Worm (Caenorhabditis elegans) whole organism, L2 larva: ENCODE data around the gene dhrr-1.

ENCODE experiments used
- C34F6.9 ChIP-seq: fragments of 150-350 bp; optimal IDR thresholded peaks from 2 replicates; lab custom pipeline; 2014; ENCODE audit warnings: missing biosample characterization, missing genetic modification characterization
- F13H6.1 ChIP-seq: sonication (generic microtip); optimal IDR thresholded peaks from 2 replicates; lab custom pipeline; 2016; ENCODE audit warnings: missing genetic modification characterization, missing compliant biosample characterization
- Y55F3AM.14 ChIP-seq: fragments of 200-800 bp; sonication (Bioruptor generic); optimal IDR thresholded peaks from 2 replicates; lab custom pipeline; 2018; ENCODE audit warnings: mild to moderate bottlenecking, missing genetic modification characterization, missing compliant biosample characterization
- ZK546.5 ChIP-seq: sonication (generic microtip); optimal IDR thresholded peaks from 2 replicates; lab custom pipeline; 2017; ENCODE audit warnings: missing biosample characterization, missing genetic modification characterization
- alr-1 ChIP-seq: fragments of 150-350 bp; optimal IDR thresholded peaks from 2 replicates; lab custom pipeline; 2014; ENCODE audit warnings: missing biosample characterization, missing genetic modification characterization
- aly-2 ChIP-seq: fragments of 150-350 bp; optimal IDR thresholded peaks from 2 replicates; lab custom pipeline; 2014; ENCODE audit warnings: missing biosample characterization, missing genetic modification characterization
- ceh-16 ChIP-seq: fragments of 150-350 bp; optimal IDR thresholded peaks from 2 replicates; lab custom pipeline; 2014; ENCODE audit warnings: missing biosample characterization, missing genetic modification characterization
- crh-2 ChIP-seq: sonication (generic microtip); optimal IDR thresholded peaks from 2 replicates; lab custom pipeline; 2017; ENCODE audit warnings: missing biosample characterization, missing genetic modification characterization
- dmd-4 ChIP-seq: sonication (generic microtip); optimal IDR thresholded peaks from 2 replicates; lab custom pipeline; 2017; ENCODE audit warnings: missing biosample characterization, missing genetic modification characterization
- egl-27 ChIP-seq: sonication (generic microtip); optimal IDR thresholded peaks from 3 replicates; lab custom pipeline; 2017; ENCODE audit warnings: missing biosample characterization, missing genetic modification reagents, missing genetic modification characterization
- elt-3 ChIP-seq: sonication (generic microtip); optimal IDR thresholded peaks from 2 replicates; lab custom pipeline; 2017; ENCODE audit warnings: missing biosample characterization, missing genetic modification characterization
- gmeb-1 ChIP-seq: fragments of 150-350 bp; optimal IDR thresholded peaks from 2 replicates; lab custom pipeline; 2014; ENCODE audit warnings: missing biosample characterization, missing genetic modification characterization
- lin-13 ChIP-seq: fragments of 150-350 bp; optimal IDR thresholded peaks from 2 replicates; lab custom pipeline; 2014; ENCODE audit warnings: missing biosample characterization, missing genetic modification reagents, missing genetic modification characterization
- lin-39 ChIP-seq: fragments of 150-350 bp; optimal IDR thresholded peaks from 2 replicates; lab custom pipeline; 2014; ENCODE audit warnings: missing biosample characterization, missing genetic modification reagents, missing genetic modification characterization
- lsy-2 ChIP-seq, 2 experiments: fragments of 150-350 bp in 1 of 2; sonication (generic microtip) in 1 of 2; optimal IDR thresholded peaks; 2 replicates each; lab custom pipeline; 2014 to 2017; ENCODE audit warnings: missing biosample characterization in 2 of 2, missing genetic modification characterization in 2 of 2
- mab-5 ChIP-seq: fragments of 150-350 bp; optimal IDR thresholded peaks from 2 replicates; lab custom pipeline; 2014; ENCODE audit warnings: missing biosample characterization, missing genetic modification characterization
- mbf-1 ChIP-seq: sonication (generic microtip); optimal IDR thresholded peaks from 2 replicates; lab custom pipeline; 2017; ENCODE audit warnings: missing biosample characterization, missing genetic modification characterization
- mdl-1 ChIP-seq, 2 experiments: fragments of 150-350 bp in 1 of 2; sonication (generic microtip) in 1 of 2; optimal IDR thresholded peaks; 2 replicates each; lab custom pipeline; 2017; ENCODE audit warnings: missing biosample characterization in 2 of 2, missing genetic modification characterization in 2 of 2
- nhr-10 ChIP-seq: sonication (generic microtip); optimal IDR thresholded peaks from 2 replicates; lab custom pipeline; 2017; ENCODE audit warnings: missing biosample characterization, missing genetic modification characterization
- nhr-11 ChIP-seq: fragments of 150-350 bp; optimal IDR thresholded peaks from 2 replicates; lab custom pipeline; 2014; ENCODE audit warnings: missing biosample characterization, missing genetic modification characterization
- nhr-12 ChIP-seq: fragments of 150-350 bp; optimal IDR thresholded peaks from 2 replicates; lab custom pipeline; 2014; ENCODE audit warnings: missing biosample characterization, missing genetic modification characterization
- nhr-129 ChIP-seq: fragments of 150-350 bp; optimal IDR thresholded peaks from 2 replicates; lab custom pipeline; 2014; ENCODE audit warnings: missing biosample characterization, missing genetic modification characterization
- nhr-23 ChIP-seq: fragments of 150-350 bp; optimal IDR thresholded peaks from 2 replicates; lab custom pipeline; 2014; ENCODE audit warnings: missing biosample characterization, missing genetic modification reagents, missing genetic modification characterization
- nhr-237 ChIP-seq: fragments of 150-350 bp; optimal IDR thresholded peaks from 2 replicates; lab custom pipeline; 2014; ENCODE audit warnings: missing biosample characterization, missing genetic modification characterization
- nhr-25 ChIP-seq: fragments of 150-350 bp; sonication (generic microtip); optimal IDR thresholded peaks from 3 replicates; lab custom pipeline; 2014; ENCODE audit warnings: missing biosample characterization, missing genetic modification characterization
- nhr-6 ChIP-seq: fragments of 150-350 bp; optimal IDR thresholded peaks from 2 replicates; lab custom pipeline; 2014; ENCODE audit warnings: missing biosample characterization, missing genetic modification characterization
- nhr-77 ChIP-seq: fragments of 150-350 bp; optimal IDR thresholded peaks from 2 replicates; lab custom pipeline; 2014; ENCODE audit warnings: missing biosample characterization, missing genetic modification characterization
- sem-4 ChIP-seq: fragments of 150-350 bp; optimal IDR thresholded peaks from 2 replicates; lab custom pipeline; 2014; ENCODE audit warnings: missing biosample characterization, missing genetic modification reagents, missing genetic modification characterization
- sma-3 ChIP-seq: sonication (generic microtip); optimal IDR thresholded peaks from 2 replicates; lab custom pipeline; 2016; ENCODE audit warnings: missing genetic modification reagents, missing genetic modification characterization, missing compliant biosample characterization
- sma-9 ChIP-seq, 2 experiments: fragments of 150-350 bp in 1 of 2; sonication (generic microtip) in 1 of 2; optimal IDR thresholded peaks; 2 replicates each; lab custom pipeline; 2014 to 2016; ENCODE audit warnings: missing genetic modification characterization in 2 of 2, mild to moderate bottlenecking in 1 of 2, missing biosample characterization in 1 of 2, missing compliant biosample characterization in 1 of 2, missing genetic modification reagents in 1 of 2, moderate library complexity in 1 of 2
- snpc-4 ChIP-seq: fragments of 150-350 bp; optimal IDR thresholded peaks from 2 replicates; lab custom pipeline; 2014; ENCODE audit warnings: missing biosample characterization, missing genetic modification characterization
- unc-39 ChIP-seq: fragments of 150-350 bp; optimal IDR thresholded peaks from 2 replicates; lab custom pipeline; 2014; ENCODE audit warnings: missing biosample characterization, missing genetic modification characterization
- unc-55 ChIP-seq: fragments of 150-350 bp; sonication (generic microtip); optimal IDR thresholded peaks from 3 replicates; lab custom pipeline; 2014; ENCODE audit warnings: missing biosample characterization, missing genetic modification reagents, missing genetic modification characterization
- unc-62 ChIP-seq: fragments of 150-350 bp; optimal IDR thresholded peaks from 2 replicates; lab custom pipeline; 2014; ENCODE audit warnings: missing biosample characterization, missing genetic modification reagents, missing genetic modification characterization
- ztf-1 ChIP-seq: fragments of 200-800 bp; sonication (Bioruptor generic); conservative IDR thresholded peaks from 2 replicates; pipeline ENCODE4 v1.3.6; 2022; ENCODE audit warnings: missing genetic modification characterization, missing compliant biosample characterization
- ztf-11 ChIP-seq: sonication (generic microtip); optimal IDR thresholded peaks from 2 replicates; lab custom pipeline; 2017; ENCODE audit warnings: missing biosample characterization, missing genetic modification characterization
- ztf-4 ChIP-seq: fragments of 150-350 bp; optimal IDR thresholded peaks from 2 replicates; lab custom pipeline; 2014; ENCODE audit warnings: missing biosample characterization, missing genetic modification characterization

dhrr-1 gene

DNA sequence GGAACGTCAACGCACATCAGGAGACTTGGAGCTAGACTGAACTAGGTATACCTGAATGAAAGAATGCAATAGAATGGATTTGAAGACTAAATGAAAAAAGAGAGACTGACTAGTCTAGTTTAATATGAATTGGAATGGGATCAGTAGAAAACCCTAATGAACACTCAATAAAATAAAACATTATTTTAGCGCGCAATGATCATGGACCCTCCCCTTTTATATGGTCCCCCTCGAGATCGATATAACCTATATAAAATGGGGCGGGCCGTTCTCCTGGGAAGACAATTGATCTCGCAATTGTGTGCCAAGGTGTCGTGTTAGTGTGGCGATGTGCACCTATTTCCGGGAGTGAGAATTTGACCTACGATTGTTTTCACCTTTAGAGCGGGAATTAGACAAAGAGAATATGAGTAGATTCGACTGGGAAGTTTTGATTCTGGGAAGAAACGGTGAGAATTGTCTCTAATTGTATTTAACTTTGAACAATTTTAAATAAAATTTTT is 26.5 kb upstream of the dhrr-1 start, which contains the start of gene cdc-25.3:
Gene cdc-25.3, minus strand, starts transcription at position 51 of the 503 bp plus-strand sequence.
- no peak for TF ChIP-seq sma-3 (GFP tag; lab: Kevin White, UChicago)
- no peak for TF ChIP-seq elt-3 (tag; lab: Kevin White, UChicago)
- TF ChIP-seq nhr-129 (tag; lab: Kevin White, UChicago): no peak
- no peak for TF ChIP-seq mdl-1 (tag; optimal IDR thresholded peaks at IDR 0.05; lab: Kevin White, UChicago)
- TF ChIP-seq mbf-1 (tag; lab: Kevin White, UChicago): no peak
- no peak for TF ChIP-seq nhr-77 (tag; lab: Kevin White, UChicago)
- no peak for TF ChIP-seq snpc-4 (tag; lab: Kevin White, UChicago)
- no peak for TF ChIP-seq lsy-2 (tag; optimal IDR thresholded peaks at IDR 0.05; lab: Kevin White, UChicago)
- TF ChIP-seq nhr-11 (tag; lab: Kevin White, UChicago): no peak
- no peak for TF ChIP-seq Y55F3AM.14
- TF ChIP-seq alr-1 (tag; lab: Kevin White, UChicago): no peak
- TF ChIP-seq ztf-4 (tag; lab: Kevin White, UChicago): no peak
- TF ChIP-seq lin-39: no peak
- no peak for TF ChIP-seq unc-62 (GFP tag; lab: Kevin White, UChicago)
- TF ChIP-seq dmd-4 (tag; lab: Kevin White, UChicago): no peak
- no peak for TF ChIP-seq ZK546.5 (tag; lab: Kevin White, UChicago)

DNA sequence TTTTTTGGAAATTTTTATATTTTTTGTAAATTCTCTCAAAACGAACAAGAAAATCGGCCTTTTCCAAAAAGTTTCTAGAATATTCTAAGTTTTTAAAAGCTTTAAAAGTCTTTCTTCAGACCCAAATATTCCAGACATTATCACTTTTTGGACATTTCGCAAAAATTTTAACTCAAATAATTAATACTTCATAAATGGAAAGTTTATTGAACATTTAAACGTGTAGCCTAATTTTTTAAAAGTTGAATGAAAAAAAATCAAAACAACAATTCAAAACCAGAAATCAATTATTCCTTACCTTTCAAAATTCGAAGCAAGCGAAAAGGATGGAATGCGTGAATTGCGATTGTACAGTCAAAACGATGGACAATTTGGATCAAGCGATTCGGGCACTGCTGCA is 24.7 kb upstream of the dhrr-1 start, which contains the start of gene ZK637.15:
Gene ZK637.15, plus strand, starts transcription at position 301 of the 400 bp plus-strand sequence.
- TF ChIP-seq lsy-2 (tag; optimal IDR thresholded peaks at IDR 0.05; lab: Kevin White, UChicago) (no peak), nhr-12 (tag; lab: Kevin White, UChicago) (no peak), ztf-1 (GFP tag; lab: Robert Waterston, UW) (no peak), gmeb-1 (tag; lab: Kevin White, UChicago) (no peak), nhr-77 (tag; lab: Kevin White, UChicago) (no peak), Y55F3AM.14 (no peak), nhr-11 (tag; lab: Kevin White, UChicago) (no peak), egl-27 (tag; lab: Kevin White, UChicago) (no peak), mbf-1 (tag; lab: Kevin White, UChicago) (no peak), alr-1 (tag; lab: Kevin White, UChicago) (no peak)

DNA sequence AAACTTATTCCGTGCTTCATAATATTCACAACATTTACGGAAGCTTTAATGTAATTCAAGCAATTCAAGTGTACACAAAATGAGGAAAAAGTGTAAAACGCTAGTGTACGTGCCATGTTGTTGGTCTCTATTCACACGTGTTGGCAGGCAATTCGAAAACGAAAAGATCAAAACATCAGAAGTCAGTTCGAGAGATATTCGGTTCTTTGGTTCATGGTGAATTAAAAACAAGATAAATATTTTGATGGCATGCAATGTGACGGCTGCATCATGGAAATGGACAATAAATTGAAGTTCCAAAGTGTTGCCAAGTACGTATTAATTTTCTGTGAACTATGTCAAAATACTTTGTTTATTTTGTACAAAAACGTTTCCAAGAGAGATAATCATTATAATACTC is 22.4 kb upstream of the dhrr-1 start:
- peak; percentile 37 for TF ChIP-seq nhr-25 (tag; lab: Kevin White, UChicago)
- peak; percentile 65 for TF ChIP-seq ztf-4 (tag; lab: Kevin White, UChicago)
- TF ChIP-seq nhr-10 (tag; lab: Kevin White, UChicago): no peak
- peak; percentile 18 for TF ChIP-seq lin-13 (GFP tag; lab: Kevin White, UChicago)
- TF ChIP-seq nhr-23 (tag; lab: Kevin White, UChicago): no peak
- TF ChIP-seq dmd-4 (tag; lab: Kevin White, UChicago): no peak
- no peak for TF ChIP-seq sem-4
- TF ChIP-seq ceh-16 (tag; lab: Kevin White, UChicago): no peak
- no peak for TF ChIP-seq nhr-6
- TF ChIP-seq egl-27 (tag; lab: Kevin White, UChicago): no peak
- no peak for TF ChIP-seq mab-5 (tag; lab: Kevin White, UChicago)
- TF ChIP-seq aly-2 (tag; lab: Kevin White, UChicago): no peak
- TF ChIP-seq sma-9 (GFP tag; optimal IDR thresholded peaks at IDR 0.05; lab: Kevin White, UChicago): peak; percentile 39
- no peak for TF ChIP-seq sma-9 (tag; optimal IDR thresholded peaks at IDR 0.05; lab: Kevin White, UChicago)
- TF ChIP-seq crh-2 (tag; lab: Kevin White, UChicago): peak; percentile 37
- TF ChIP-seq lsy-2 (tag; optimal IDR thresholded peaks at IDR 0.05; lab: Kevin White, UChicago): peak in 1 of 2 experiments; percentile 27
- no peak for TF ChIP-seq alr-1 (tag; lab: Kevin White, UChicago)
- no peak for TF ChIP-seq Y55F3AM.14
- TF ChIP-seq nhr-237 (tag; lab: Kevin White, UChicago): no peak
- no peak for TF ChIP-seq unc-39 (tag; lab: Kevin White, UChicago)
- peak; percentile 11 for TF ChIP-seq C34F6.9 (tag; lab: Kevin White, UChicago)
- no peak for TF ChIP-seq unc-55 (GFP tag; lab: Kevin White, UChicago)
- TF ChIP-seq F13H6.1: no peak
- no peak for TF ChIP-seq unc-62 (GFP tag; lab: Kevin White, UChicago)
- TF ChIP-seq mdl-1 (tag; optimal IDR thresholded peaks at IDR 0.05; lab: Kevin White, UChicago): peak in 1 of 2 experiments; percentile 57
- peak; percentile 54 for TF ChIP-seq nhr-129 (tag; lab: Kevin White, UChicago)
- TF ChIP-seq ztf-11: no peak
